Fruit fly (Drosophila melanogaster) whole organism, prepupa: ENCODE data around the gene Nuak.

Experiments used
- Blimp-1 ChIP-seq: fragments of 200-800 bp; sonication (Bioruptor generic); optimal IDR thresholded peaks from 3 replicates; lab custom pipeline; 2017; ENCODE audit warnings: missing biosample characterization, missing genetic modification characterization, mild to moderate bottlenecking, moderate library complexity, missing genetic modification reagents
- CG10631 ChIP-seq: fragments of 200-800 bp; sonication (Bioruptor generic); optimal IDR thresholded peaks from 2 replicates; lab custom pipeline; 2016; ENCODE audit warnings: missing biosample characterization, missing genetic modification characterization
- CG11762 ChIP-seq: fragments of 200-800 bp; sonication (Bioruptor generic); optimal IDR thresholded peaks from 3 replicates; lab custom pipeline; 2016; ENCODE audit warnings: missing biosample characterization, missing genetic modification characterization; ENCODE audit not compliant: insufficient read depth
- CG11902 ChIP-seq: fragments of 200-800 bp; sonication (Bioruptor generic); optimal IDR thresholded peaks from 3 replicates; lab custom pipeline; 2016; ENCODE audit warnings: missing biosample characterization, missing genetic modification characterization
- CG15336 ChIP-seq: fragments of 200-800 bp; sonication (Bioruptor generic); IDR thresholded peaks from 2 replicates; pipeline ENCODE4 v1.3.6; 2022; ENCODE audit warnings: missing biosample characterization, missing genetic modification characterization
- CG16779 ChIP-seq: fragments of 200-800 bp; sonication (Bioruptor generic); optimal IDR thresholded peaks from 3 replicates; lab custom pipeline; 2017; ENCODE audit warnings: missing biosample characterization, mild to moderate bottlenecking, missing genetic modification characterization
- CG3032 ChIP-seq: fragments of 200-800 bp; optimal IDR thresholded peaks from 2 replicates; lab custom pipeline; 2019; ENCODE audit warnings: missing biosample characterization, mild to moderate bottlenecking, missing genetic modification characterization, moderate library complexity
- CG31627 ChIP-seq: fragments of 200-800 bp; sonication (Bioruptor generic); optimal IDR thresholded peaks from 3 replicates; lab custom pipeline; 2016; ENCODE audit warnings: missing biosample characterization, missing genetic modification characterization
- CG32006 ChIP-seq: fragments of 200-800 bp; sonication (Bioruptor generic); optimal IDR thresholded peaks from 3 replicates; lab custom pipeline; 2017; ENCODE audit warnings: missing biosample characterization, mild to moderate bottlenecking, missing genetic modification characterization
- CG34406 ChIP-seq: fragments of 200-800 bp; sonication (Bioruptor generic); optimal IDR thresholded peaks from 3 replicates; lab custom pipeline; 2016; ENCODE audit warnings: missing biosample characterization, missing genetic modification characterization
- CG3919 ChIP-seq: fragments of 200-800 bp; sonication (Bioruptor generic); optimal IDR thresholded peaks from 3 replicates; lab custom pipeline; 2016; ENCODE audit warnings: missing biosample characterization, missing genetic modification characterization
- CG4318 ChIP-seq: fragments of 200-800 bp; sonication (Bioruptor generic); optimal IDR thresholded peaks from 3 replicates; lab custom pipeline; 2017; ENCODE audit warnings: missing biosample characterization, mild to moderate bottlenecking, missing genetic modification characterization
- CG6163 ChIP-seq: fragments of 200-800 bp; sonication (Bioruptor generic); IDR thresholded peaks from 3 replicates; pipeline ENCODE4 v1.3.6; 2022; ENCODE audit warnings: missing biosample characterization, missing genetic modification characterization
- CG6276 ChIP-seq: fragments of 200-800 bp; sonication (Bioruptor generic); optimal IDR thresholded peaks from 2 replicates; lab custom pipeline; 2017; ENCODE audit warnings: missing biosample characterization, mild to moderate bottlenecking, missing genetic modification characterization
- CG6792 ChIP-seq: fragments of 200-800 bp; sonication (Bioruptor generic); optimal IDR thresholded peaks from 3 replicates; lab custom pipeline; 2016; ENCODE audit warnings: missing biosample characterization, missing genetic modification characterization
- CG6808 ChIP-seq: fragments of 200-800 bp; sonication (Bioruptor generic); optimal IDR thresholded peaks from 3 replicates; lab custom pipeline; 2017; ENCODE audit warnings: missing biosample characterization, missing genetic modification characterization, mild to moderate bottlenecking, moderate library complexity, missing genetic modification reagents
- CG6854 ChIP-seq: fragments of 200-800 bp; sonication (Bioruptor generic); optimal IDR thresholded peaks from 2 replicates; lab custom pipeline; 2017; ENCODE audit warnings: missing biosample characterization, mild to moderate bottlenecking, missing genetic modification characterization
- CG8119 ChIP-seq: fragments of 200-800 bp; sonication (Bioruptor generic); IDR thresholded peaks from 3 replicates; pipeline ENCODE4 v1.3.6; 2022; ENCODE audit warnings: missing biosample characterization, missing genetic modification characterization
- CG8319 ChIP-seq: fragments of 200-800 bp; sonication (Bioruptor generic); optimal IDR thresholded peaks from 3 replicates; lab custom pipeline; 2016; ENCODE audit warnings: missing biosample characterization, missing genetic modification characterization
- Eip78C ChIP-seq: fragments of 200-800 bp; sonication (Bioruptor generic); peaks from one replicate; lab custom pipeline; 2016; ENCODE audit warnings: missing biosample characterization, missing genetic modification characterization
- Ets96B ChIP-seq: fragments of 200-800 bp; optimal IDR thresholded peaks from 2 replicates; lab custom pipeline; 2019; ENCODE audit warnings: missing biosample characterization, mild to moderate bottlenecking, missing genetic modification characterization, moderate library complexity
- Gug ChIP-seq: fragments of 200-800 bp; sonication (Bioruptor generic); IDR thresholded peaks from 2 replicates; pipeline ENCODE4 v1.3.6; 2022; ENCODE audit warnings: missing biosample characterization, missing genetic modification characterization
- Hr39 ChIP-seq: fragments of 200-800 bp; sonication (Bioruptor generic); optimal IDR thresholded peaks from 2 replicates; lab custom pipeline; 2016; ENCODE audit warnings: missing biosample characterization, missing genetic modification characterization
- Hr4 ChIP-seq: fragments of 200-800 bp; sonication (Bioruptor generic); optimal IDR thresholded peaks from 3 replicates; lab custom pipeline; 2016; ENCODE audit warnings: missing biosample characterization, missing genetic modification characterization
- OdsH ChIP-seq: fragments of 200-800 bp; sonication (Bioruptor generic); optimal IDR thresholded peaks from 3 replicates; lab custom pipeline; 2016; ENCODE audit warnings: missing biosample characterization, missing genetic modification characterization
- Smox ChIP-seq: fragments of 200-800 bp; sonication (Bioruptor generic); optimal IDR thresholded peaks from 3 replicates; lab custom pipeline; 2016; ENCODE audit warnings: missing biosample characterization, missing genetic modification characterization
- Sox14 ChIP-seq: fragments of 200-800 bp; sonication (Bioruptor generic); optimal IDR thresholded peaks from 3 replicates; lab custom pipeline; 2016; ENCODE audit warnings: missing biosample characterization, missing genetic modification characterization
- Sox15 ChIP-seq: fragments of 200-800 bp; sonication (Bioruptor generic); optimal IDR thresholded peaks from 3 replicates; lab custom pipeline; 2016; ENCODE audit warnings: missing biosample characterization, missing genetic modification characterization
- achi ChIP-seq: fragments of 200-800 bp; sonication (Bioruptor generic); optimal IDR thresholded peaks from 3 replicates; lab custom pipeline; 2016; ENCODE audit warnings: missing biosample characterization, missing genetic modification characterization
- acj6 ChIP-seq: fragments of 200-800 bp; sonication (Bioruptor generic); optimal IDR thresholded peaks from 3 replicates; lab custom pipeline; 2016; ENCODE audit warnings: missing biosample characterization, missing genetic modification characterization
- cyc ChIP-seq: fragments of 200-800 bp; sonication (Bioruptor generic); optimal IDR thresholded peaks from 3 replicates; lab custom pipeline; 2016; ENCODE audit warnings: missing biosample characterization, missing genetic modification characterization
- dsx ChIP-seq: fragments of 200-800 bp; optimal IDR thresholded peaks from 3 replicates; lab custom pipeline; 2019; ENCODE audit warnings: missing biosample characterization, mild to moderate bottlenecking, missing genetic modification characterization, moderate library complexity; ENCODE audit not compliant: poor library complexity, severe bottlenecking
- eg ChIP-seq: fragments of 200-800 bp; sonication (Bioruptor generic); IDR thresholded peaks from 3 replicates; pipeline ENCODE4 v1.3.6; 2022; ENCODE audit warnings: missing biosample characterization, missing genetic modification characterization
- fd59A ChIP-seq: fragments of 200-800 bp; sonication (Bioruptor generic); optimal IDR thresholded peaks from 2 replicates; lab custom pipeline; 2017; ENCODE audit warnings: missing biosample characterization, mild to moderate bottlenecking, missing genetic modification characterization, missing genetic modification reagents
- fd85E ChIP-seq: fragments of 200-800 bp; sonication (Bioruptor generic); optimal IDR thresholded peaks from 3 replicates; lab custom pipeline; 2016; ENCODE audit warnings: missing biosample characterization, missing genetic modification characterization
- fkh ChIP-seq: fragments of 200-800 bp; sonication (Bioruptor generic); optimal IDR thresholded peaks from 3 replicates; lab custom pipeline; 2017; ENCODE audit warnings: missing biosample characterization, mild to moderate bottlenecking, missing genetic modification characterization, moderate library complexity
- lz ChIP-seq: fragments of 200-800 bp; sonication (Bioruptor generic); optimal IDR thresholded peaks from 3 replicates; lab custom pipeline; 2016; ENCODE audit warnings: missing biosample characterization, missing genetic modification characterization
- net ChIP-seq: fragments of 200-800 bp; sonication (Bioruptor generic); optimal IDR thresholded peaks from 3 replicates; lab custom pipeline; 2016; ENCODE audit warnings: missing biosample characterization, missing genetic modification characterization
- pdm3 ChIP-seq: fragments of 200-800 bp; sonication (Bioruptor generic); optimal IDR thresholded peaks from 3 replicates; lab custom pipeline; 2016; ENCODE audit warnings: missing biosample characterization, missing genetic modification characterization
- salr ChIP-seq, 2 experiments: fragments of 200-800 bp; sonication (Bioruptor generic); optimal IDR thresholded peaks; 3 replicates each; lab custom pipeline; 2016 to 2018; ENCODE audit warnings: missing biosample characterization in 2 of 2, missing genetic modification characterization in 2 of 2, mild to moderate bottlenecking in 1 of 2
- svp ChIP-seq: fragments of 200-800 bp; sonication (Bioruptor generic); peaks from one replicate; lab custom pipeline; 2016; ENCODE audit warnings: missing biosample characterization, missing genetic modification characterization

The Nuak gene

DNA sequence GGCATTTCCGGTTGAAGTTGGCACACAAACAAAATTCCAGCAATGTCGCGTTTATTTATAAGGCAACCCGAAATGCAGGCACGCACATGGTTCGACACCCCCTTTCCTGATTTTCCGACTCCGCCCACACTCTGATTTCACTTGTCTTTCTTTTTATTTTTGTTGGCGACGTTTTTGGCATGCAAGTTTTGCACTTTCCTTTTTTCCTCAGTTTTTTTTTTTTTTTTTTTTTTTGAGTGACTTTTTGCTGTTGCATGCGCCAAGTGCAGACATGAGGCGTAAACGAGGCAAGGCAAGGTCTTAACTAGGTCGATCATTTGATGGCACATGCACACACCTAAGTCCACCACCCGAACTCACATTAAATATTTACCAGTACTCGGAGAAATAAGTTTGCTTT is 18.0 kb downstream of the Nuak start (continued):
- no peak for TF ChIP-seq Smox (GFP tag; lab: Kevin White, UChicago)
- no peak for TF ChIP-seq CG34406 (GFP tag; lab: Kevin White, UChicago)
- no peak for TF ChIP-seq CG6808 (GFP tag; lab: Kevin White, UChicago)
- TF ChIP-seq Sox14 (GFP tag; lab: Kevin White, UChicago): no peak
- TF ChIP-seq cyc: no peak
- TF ChIP-seq svp (GFP tag; lab: Kevin White, UChicago): no peak
- no peak for TF ChIP-seq pdm3
- TF ChIP-seq CG6276 (GFP tag; lab: Kevin White, UChicago): peak; percentile 68
- TF ChIP-seq CG8119 (GFP tag; lab: Robert Waterston, UW): peak; percentile 82
- no peak for TF ChIP-seq fkh (GFP tag; lab: Kevin White, UChicago)
- no peak for TF ChIP-seq lz
- no peak for TF ChIP-seq Ets96B (tag; lab: Kevin White, UChicago)
- TF ChIP-seq CG31627 (GFP tag; lab: Kevin White, UChicago): no peak
- no peak for TF ChIP-seq Blimp-1 (GFP tag; lab: Kevin White, UChicago)
- no peak for TF ChIP-seq CG6792 (GFP tag; lab: Kevin White, UChicago)
- no peak for TF ChIP-seq CG3032
- TF ChIP-seq achi (GFP tag; lab: Kevin White, UChicago): no peak
- no peak for TF ChIP-seq CG16779 (tag; lab: Kevin White, UChicago)
- TF ChIP-seq Hr39: no peak

DNA sequence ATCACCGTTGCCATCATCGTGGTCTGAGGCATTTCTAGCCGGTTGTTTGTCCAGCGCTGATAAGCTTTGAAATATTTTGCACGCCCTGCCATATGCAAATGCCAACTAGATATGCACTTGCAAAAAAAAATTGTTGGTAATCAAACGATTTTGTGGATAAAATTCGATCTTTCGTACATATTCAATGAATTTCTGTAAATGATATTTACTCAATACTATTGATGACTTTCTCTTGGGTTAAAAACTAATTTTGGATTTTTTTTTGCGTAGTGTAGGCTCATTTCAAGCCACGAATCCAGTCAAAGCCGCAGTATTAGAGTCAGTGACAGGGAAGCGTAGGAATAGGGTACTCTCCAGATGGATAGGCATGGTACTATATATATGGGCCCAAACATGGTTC is 19.0 kb downstream of the Nuak start:
- TF ChIP-seq achi (GFP tag; lab: Kevin White, UChicago) (peak; percentile 11), CG15336 (GFP tag; lab: Robert Waterston, UW) (peak; percentile 75), fd59A (no peak), CG4318 (GFP tag; lab: Kevin White, UChicago) (peak; percentile 10), eg (GFP tag; lab: Robert Waterston, UW) (0 out of 3 replicates have a peak, but pooled peaks have one; percentile 28), net (no peak), CG32006 (GFP tag; lab: Kevin White, UChicago) (peak; percentile 68), pdm3 (peak; percentile 15), lz (no peak), salr (GFP tag; optimal IDR thresholded peaks at IDR 0.05; lab: Kevin White, UChicago) (peak in 1 of 2 experiments; percentile 8), CG10631 (GFP tag; lab: Kevin White, UChicago) (peak; percentile 8), CG8119 (GFP tag; lab: Robert Waterston, UW) (peak; percentile 68), Hr4 (GFP tag; lab: Kevin White, UChicago) (peak; percentile 67), CG6276 (GFP tag; lab: Kevin White, UChicago) (no peak), OdsH (GFP tag; lab: Kevin White, UChicago) (peak; percentile 36), CG11762 (GFP tag; lab: Kevin White, UChicago) (peak; percentile 6)
- TF ChIP-seq, all 60 proteins: peak for 12

DNA sequence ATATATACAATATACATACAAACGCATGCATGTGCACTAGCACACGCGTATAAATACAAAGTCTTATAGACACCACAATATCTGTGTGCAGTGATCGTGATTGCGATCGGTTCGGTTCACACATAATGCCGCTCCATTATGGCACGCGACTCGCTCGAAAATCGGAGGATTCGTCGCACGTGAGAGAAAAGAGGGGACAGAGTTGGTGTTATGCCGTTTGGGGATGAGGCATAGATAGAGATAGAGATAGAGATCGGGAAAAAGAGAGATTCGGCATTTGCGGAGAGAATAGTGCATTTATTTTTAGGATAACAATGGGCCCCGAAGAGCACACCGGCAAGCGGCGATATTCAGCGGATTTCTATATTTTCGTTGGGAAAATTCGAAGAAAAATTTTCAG is 20.1 kb downstream of the Nuak start:
- TF ChIP-seq CG8119 (GFP tag; lab: Robert Waterston, UW) (no peak), CG6163 (GFP tag; lab: Robert Waterston, UW) (no peak), eg (GFP tag; lab: Robert Waterston, UW) (no peak), CG8319 (GFP tag; lab: Kevin White, UChicago) (no peak), CG31627 (GFP tag; lab: Kevin White, UChicago) (no peak), Gug (no peak)

DNA sequence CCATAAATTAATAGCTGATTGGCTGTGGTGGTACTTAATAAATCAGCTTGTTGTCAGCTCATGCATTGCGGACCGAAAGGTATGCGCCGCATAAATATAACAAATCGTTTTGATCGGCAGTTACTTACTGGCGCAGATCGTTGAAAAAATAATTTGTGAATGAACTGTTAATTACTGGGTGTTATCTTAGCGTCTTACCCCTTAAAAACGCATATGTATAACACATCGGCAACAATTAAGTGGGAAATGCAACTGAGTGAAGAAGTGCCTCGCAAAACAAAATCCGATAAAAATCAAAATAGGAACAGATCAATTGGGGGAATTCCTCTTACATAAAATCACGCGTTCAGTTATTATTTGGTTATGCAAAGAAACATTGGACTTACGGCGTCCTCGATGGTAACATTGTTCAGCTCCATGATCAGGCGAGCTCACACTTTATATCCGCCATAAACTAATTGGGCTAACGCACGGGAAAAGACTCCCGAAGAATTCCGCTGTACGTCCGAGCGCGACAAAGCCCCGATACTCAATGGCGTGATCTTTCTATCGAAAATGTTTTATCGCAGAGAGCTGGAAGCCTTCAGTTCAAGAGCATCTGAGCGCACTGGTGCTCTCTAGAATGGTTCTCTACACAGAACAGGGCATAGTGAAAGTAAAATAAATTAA is 47.1 kb downstream of the Nuak start, which contains the start of gene CG6293:
Gene CG6293, minus strand, starts transcription at position 538 of the 669 bp plus-strand sequence.
- TF ChIP-seq Sox14 (GFP tag; lab: Kevin White, UChicago): no peak
- TF ChIP-seq salr (GFP tag; optimal IDR thresholded peaks at IDR 0.05; lab: Kevin White, UChicago): no peak
- TF ChIP-seq Gug: no peak
- TF ChIP-seq OdsH (GFP tag; lab: Kevin White, UChicago): no peak
- no peak for TF ChIP-seq Blimp-1 (GFP tag; lab: Kevin White, UChicago)
- TF ChIP-seq fd85E (GFP tag; lab: Kevin White, UChicago): no peak
- TF ChIP-seq pdm3: no peak
- TF ChIP-seq CG4318 (GFP tag; lab: Kevin White, UChicago): no peak
- TF ChIP-seq lz: no peak
- no peak for TF ChIP-seq CG11902 (GFP tag; lab: Kevin White, UChicago)
- no peak for TF ChIP-seq CG6854 (GFP tag; lab: Kevin White, UChicago)
- TF ChIP-seq CG3919: no peak
- TF ChIP-seq CG34406 (GFP tag; lab: Kevin White, UChicago): no peak
- TF ChIP-seq CG3032: no peak
- TF ChIP-seq acj6: no peak
- no peak for TF ChIP-seq Eip78C (GFP tag; lab: Kevin White, UChicago)
- no peak for TF ChIP-seq Sox15
- TF ChIP-seq Ets96B (tag; lab: Kevin White, UChicago): no peak
- TF ChIP-seq dsx (GFP tag; lab: Kevin White, UChicago): no peak
